Fruit fly (Drosophila melanogaster) whole organism, adult: ENCODE data around the gene Kr-h2.

Experiments
- CG11617 ChIP-seq: fragments of 200-800 bp; sonication (Bioruptor generic); optimal IDR thresholded peaks from 2 replicates; lab custom pipeline; 2017; ENCODE audit warnings: mild to moderate bottlenecking, missing biosample characterization, missing genetic modification reagents, missing genetic modification characterization
- CG12768 ChIP-seq: fragments of 200-800 bp; sonication (Bioruptor generic); optimal IDR thresholded peaks from 2 replicates; lab custom pipeline; 2017; ENCODE audit warnings: missing biosample characterization, missing genetic modification characterization, mild to moderate bottlenecking, moderate library complexity, missing genetic modification reagents
- CG14711 ChIP-seq: fragments of 200-800 bp; sonication (Bioruptor generic); optimal IDR thresholded peaks from 2 replicates; lab custom pipeline; 2018; ENCODE audit warnings: missing biosample characterization, mild to moderate bottlenecking, missing genetic modification characterization, moderate library complexity
- CG1620 ChIP-seq: fragments of 200-800 bp; sonication (Bioruptor generic); optimal IDR thresholded peaks from 2 replicates; lab custom pipeline; 2016; ENCODE audit warnings: missing biosample characterization, missing genetic modification characterization
- CG33017 ChIP-seq: fragments of 200-800 bp; sonication (Bioruptor generic); optimal IDR thresholded peaks from 2 replicates; lab custom pipeline; 2018; ENCODE audit warnings: missing biosample characterization, mild to moderate bottlenecking, missing genetic modification characterization, moderate library complexity
- CG5204 ChIP-seq: fragments of 200-800 bp; sonication (Bioruptor generic); optimal IDR thresholded peaks from 2 replicates; lab custom pipeline; 2016; ENCODE audit warnings: missing biosample characterization, missing genetic modification characterization
- CG7045 ChIP-seq: fragments of 200-800 bp; sonication (Bioruptor generic); optimal IDR thresholded peaks from 2 replicates; lab custom pipeline; 2017; ENCODE audit warnings: missing biosample characterization, mild to moderate bottlenecking, missing genetic modification characterization
- CG7101 ChIP-seq: fragments of 200-800 bp; sonication (Bioruptor generic); optimal IDR thresholded peaks from 2 replicates; lab custom pipeline; 2018; ENCODE audit warnings: missing biosample characterization, mild to moderate bottlenecking, missing genetic modification characterization, moderate library complexity
- Clk ChIP-seq: fragments of 200-800 bp; sonication (Bioruptor generic); optimal IDR thresholded peaks from 2 replicates; lab custom pipeline; 2017; ENCODE audit warnings: missing biosample characterization, missing genetic modification characterization
- Crg-1 ChIP-seq: fragments of 200-800 bp; sonication (Bioruptor generic); optimal IDR thresholded peaks from 2 replicates; lab custom pipeline; 2016; ENCODE audit warnings: missing biosample characterization, missing genetic modification characterization
- Hr96 ChIP-seq: fragments of 200-800 bp; sonication (Bioruptor generic); optimal IDR thresholded peaks from 2 replicates; lab custom pipeline; 2016; ENCODE audit warnings: missing biosample characterization, missing genetic modification characterization
- Mnt ChIP-seq: fragments of 200-800 bp; sonication (Bioruptor generic); optimal IDR thresholded peaks from 2 replicates; lab custom pipeline; 2016; ENCODE audit warnings: missing biosample characterization, mild to moderate bottlenecking, missing genetic modification characterization
- bab1 ChIP-seq: fragments of 200-800 bp; sonication (Bioruptor generic); optimal IDR thresholded peaks from 3 replicates; lab custom pipeline; 2019; ENCODE audit warnings: missing biosample characterization, mild to moderate bottlenecking, missing genetic modification characterization, moderate library complexity
- cic ChIP-seq: fragments of 200-800 bp; sonication (Bioruptor generic); optimal IDR thresholded peaks from 2 replicates; lab custom pipeline; 2017; ENCODE audit warnings: missing biosample characterization, mild to moderate bottlenecking, missing genetic modification characterization, moderate library complexity
- cnc ChIP-seq, 2 experiments: fragments of >200 bp; optimal IDR thresholded peaks; 2 replicates each; lab custom pipeline; 2017
- kay ChIP-seq: fragments of 200-800 bp; sonication (Bioruptor generic); peaks from one replicate; lab custom pipeline; 2016; ENCODE audit warnings: missing biosample characterization, missing genetic modification characterization, borderline replicate concordance
- ovo ChIP-seq: fragments of 200-800 bp; sonication (Bioruptor generic); optimal IDR thresholded peaks from 2 replicates; lab custom pipeline; 2016; ENCODE audit warnings: missing biosample characterization, missing genetic modification characterization
- pad ChIP-seq: fragments of 200-800 bp; sonication (Bioruptor generic); optimal IDR thresholded peaks from 3 replicates; lab custom pipeline; 2017; ENCODE audit warnings: missing biosample characterization, missing genetic modification characterization, mild to moderate bottlenecking, moderate library complexity, missing genetic modification reagents
- tj ChIP-seq: fragments of 200-800 bp; sonication (Bioruptor generic); optimal IDR thresholded peaks from 3 replicates; lab custom pipeline; 2017; ENCODE audit warnings: missing biosample characterization, mild to moderate bottlenecking, missing genetic modification characterization, moderate library complexity
- toe ChIP-seq: fragments of 200-800 bp; sonication (Bioruptor generic); optimal IDR thresholded peaks from 2 replicates; lab custom pipeline; 2016; ENCODE audit warnings: missing biosample characterization, missing genetic modification characterization

The Kr-h2 gene

dm6 chr2L:6070656-6071231, at the start of gene Kr-h2, which contains the start of gene CG9154:
Gene Kr-h2, plus strand, starts transcription at chr2L:6070990.
Gene CG9154, minus strand, starts transcription at chr2L:6070686.
- TF ChIP-seq Mnt (GFP tag; lab: Kevin White, UChicago) (peak; percentile 64), CG5204 (GFP tag; lab: Kevin White, UChicago) (no peak), CG33017 (tag; lab: Kevin White, UChicago) (peak; percentile 53), Crg-1 (GFP tag; lab: Kevin White, UChicago) (no peak), CG7101 (tag; lab: Kevin White, UChicago) (peak; percentile 68), Hr96 (GFP tag; lab: Kevin White, UChicago) (no peak), CG11617 (GFP tag; lab: Kevin White, UChicago) (peak; percentile 82), CG7045 (peak; percentile 74), toe (GFP tag; lab: Kevin White, UChicago) (peak; percentile 85), tj (GFP tag; lab: Kevin White, UChicago) (peak; percentile 39), pad (GFP tag; lab: Kevin White, UChicago) (peak; percentile 42), CG14711 (peak; percentile 70), cic (GFP tag; lab: Kevin White, UChicago) (peak; percentile 14), ovo (GFP tag; lab: Kevin White, UChicago) (peak; percentile 35), CG12768 (GFP tag; lab: Kevin White, UChicago) (peak; percentile 60), CG1620 (peak; percentile 56), cnc (optimal IDR thresholded peaks at IDR 0.05; lab: Kevin White, UChicago) (no peak), kay (GFP tag; lab: Kevin White, UChicago) (no peak), Clk (peak; percentile 44), bab1 (GFP tag; lab: Kevin White, UChicago) (peak; percentile 36)

- TF ChIP-seq CG1620, result no peak
- TF ChIP-seq CG12768 (GFP tag; lab: Kevin White, UChicago), result no peak
- no peak for TF ChIP-seq cnc (optimal IDR thresholded peaks at IDR 0.05; lab: Kevin White, UChicago)
- TF ChIP-seq Mnt (GFP tag; lab: Kevin White, UChicago), result no peak
- no peak for TF ChIP-seq kay (GFP tag; lab: Kevin White, UChicago)
- no peak for TF ChIP-seq Crg-1 (GFP tag; lab: Kevin White, UChicago)
- TF ChIP-seq CG7045, result no peak
- TF ChIP-seq bab1 (GFP tag; lab: Kevin White, UChicago), result no peak
- no peak for TF ChIP-seq cic (GFP tag; lab: Kevin White, UChicago)
- TF ChIP-seq CG5204 (GFP tag; lab: Kevin White, UChicago), result no peak
- no peak for TF ChIP-seq Clk
- no peak for TF ChIP-seq CG11617 (GFP tag; lab: Kevin White, UChicago)
- no peak for TF ChIP-seq Hr96 (GFP tag; lab: Kevin White, UChicago)
- TF ChIP-seq CG7101 (tag; lab: Kevin White, UChicago), result no peak
- no peak for TF ChIP-seq toe (GFP tag; lab: Kevin White, UChicago)
- TF ChIP-seq pad (GFP tag; lab: Kevin White, UChicago), result no peak
These were observed 48.0 kb upstream of the Kr-h2 start for dm6 chr2L:6022793-6023192.

DNA sequence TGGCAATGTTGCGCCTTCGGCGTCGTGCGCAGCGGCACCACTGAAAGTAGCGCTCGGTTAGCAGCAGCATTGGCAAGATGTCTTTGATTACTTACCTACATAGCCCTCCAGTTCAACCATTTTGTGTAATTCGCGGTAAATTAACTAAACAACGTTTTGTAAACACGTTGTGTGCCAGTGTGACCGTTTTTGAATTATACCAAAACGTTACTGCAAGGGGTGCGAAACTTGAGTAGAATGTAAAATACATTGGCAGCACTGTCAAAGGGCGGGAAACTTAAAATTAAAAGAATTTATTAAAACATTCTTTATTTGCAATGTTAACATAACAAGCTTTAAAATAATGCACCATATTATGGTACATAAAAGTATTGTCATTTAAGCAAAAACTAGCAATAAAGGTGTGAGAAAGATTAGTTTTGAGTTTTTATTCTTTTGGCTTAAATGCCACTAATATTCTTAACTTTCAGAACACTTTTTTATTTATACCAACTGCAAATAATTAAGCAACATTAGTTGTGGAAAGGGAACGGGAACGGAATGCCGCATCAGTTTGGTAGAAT, 46.4 kb upstream of the Kr-h2 start, which contains the start of gene CG9107:
TSS of gene CG9107 (minus strand) at position 195 of the 563 bp plus-strand sequence.
- TF ChIP-seq Mnt (GFP tag; lab: Kevin White, UChicago) (peak; percentile 54), Hr96 (GFP tag; lab: Kevin White, UChicago) (no peak), CG12768 (GFP tag; lab: Kevin White, UChicago) (no peak), toe (GFP tag; lab: Kevin White, UChicago) (no peak)

dm6 chr2L:6028712-6029111, 42.1 kb upstream of the Kr-h2 start:
- no peak for TF ChIP-seq CG7045
- TF ChIP-seq CG11617 (GFP tag; lab: Kevin White, UChicago), result no peak
- TF ChIP-seq cic (GFP tag; lab: Kevin White, UChicago), result no peak
- no peak for TF ChIP-seq kay (GFP tag; lab: Kevin White, UChicago)
- no peak for TF ChIP-seq tj (GFP tag; lab: Kevin White, UChicago)
- no peak for TF ChIP-seq Hr96 (GFP tag; lab: Kevin White, UChicago)
- no peak for TF ChIP-seq Clk
- no peak for TF ChIP-seq ovo (GFP tag; lab: Kevin White, UChicago)
- TF ChIP-seq CG5204 (GFP tag; lab: Kevin White, UChicago), result no peak
- no peak for TF ChIP-seq Crg-1 (GFP tag; lab: Kevin White, UChicago)

- TF ChIP-seq ovo (GFP tag; lab: Kevin White, UChicago) (no peak), CG1620 (no peak), Clk (no peak), Crg-1 (GFP tag; lab: Kevin White, UChicago) (no peak), CG7101 (tag; lab: Kevin White, UChicago) (no peak), tj (GFP tag; lab: Kevin White, UChicago) (no peak), cnc (optimal IDR thresholded peaks at IDR 0.05; lab: Kevin White, UChicago) (no peak), pad (GFP tag; lab: Kevin White, UChicago) (no peak), Hr96 (GFP tag; lab: Kevin White, UChicago) (no peak)
These were observed 39.0 kb upstream of the Kr-h2 start for dm6 chr2L:6031838-6032237.

DNA sequence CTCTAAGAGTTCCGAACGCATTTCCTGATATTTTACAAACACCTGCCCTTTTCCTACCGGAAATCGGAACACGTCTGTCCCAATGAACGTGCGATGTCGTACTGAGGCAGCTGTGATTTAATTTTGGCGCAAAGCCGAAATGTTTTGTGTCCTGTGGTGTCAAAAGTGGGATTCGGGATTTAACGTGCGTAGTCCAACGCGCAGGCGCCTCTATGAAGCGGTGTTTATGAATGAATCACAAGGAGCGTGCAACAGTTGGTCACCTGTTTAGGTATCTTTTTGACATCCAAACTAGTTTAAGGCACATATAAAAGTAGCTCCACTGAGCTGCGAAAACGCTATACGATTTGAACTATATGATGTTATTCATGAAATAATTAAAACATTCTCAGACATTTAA, 36.4 kb upstream of the Kr-h2 start, which contains the start of gene CG9109:
TSS of gene CG9109 (minus strand) at position 80 of the 400 bp plus-strand sequence.
- TF ChIP-seq pad (GFP tag; lab: Kevin White, UChicago) (no peak), Clk (no peak), CG7045 (no peak), CG33017 (tag; lab: Kevin White, UChicago) (no peak), tj (GFP tag; lab: Kevin White, UChicago) (no peak), CG1620 (no peak)
